Worm (Caenorhabditis elegans) whole organism, young adult: ENCODE results near the gene pnc-1.
A peak's percentile ranks its signal among the peaks of the same experiment; 100 is the strongest.

Experiments
- B0261.1 ChIP-seq: sonication (generic microtip); optimal IDR thresholded peaks from 2 replicates; lab custom pipeline; 2016; ENCODE audit warnings: mild to moderate bottlenecking, missing genetic modification characterization, moderate library complexity, missing compliant biosample characterization
- D2030.7 ChIP-seq: fragments of 200-800 bp; sonication (Bioruptor generic); IDR thresholded peaks from 2 replicates; pipeline ENCODE4 v1.3.6; 2022; ENCODE audit warnings: missing genetic modification reagents, missing genetic modification characterization, missing compliant biosample characterization
- F57C9.4 ChIP-seq: sonication (generic microtip); optimal IDR thresholded peaks from 2 replicates; lab custom pipeline; 2017; ENCODE audit warnings: mild to moderate bottlenecking, missing genetic modification characterization, missing compliant biosample characterization
- T26A5.8 ChIP-seq: sonication (generic microtip); optimal IDR thresholded peaks from 2 replicates; lab custom pipeline; 2016; ENCODE audit warnings: missing genetic modification characterization, missing compliant biosample characterization
- Y53F4B.3 ChIP-seq: fragments of 200-800 bp; sonication (Bioruptor generic); IDR thresholded peaks from 2 replicates; pipeline ENCODE4 v1.3.6; 2022; ENCODE audit warnings: missing genetic modification reagents, missing genetic modification characterization, missing compliant biosample characterization
- Y56A3A.18 ChIP-seq: fragments of 200-800 bp; sonication (Bioruptor generic); IDR thresholded peaks from 2 replicates; pipeline ENCODE4 v1.3.6; 2022; ENCODE audit warnings: missing genetic modification reagents, missing genetic modification characterization, missing compliant biosample characterization
- atf-7 ChIP-seq: sonication (generic microtip); optimal IDR thresholded peaks from 2 replicates; lab custom pipeline; 2017; ENCODE audit warnings: mild to moderate bottlenecking, missing genetic modification characterization, missing compliant biosample characterization
- attf-3 ChIP-seq: fragments of 200-800 bp; sonication (Bioruptor generic); conservative IDR thresholded peaks from 2 replicates; pipeline ENCODE4 v1.3.6; 2022; ENCODE audit warnings: missing genetic modification reagents, missing genetic modification characterization, missing compliant biosample characterization
- attf-6 ChIP-seq: fragments of 200-800 bp; sonication (Bioruptor generic); IDR thresholded peaks from 2 replicates; pipeline ENCODE4 v1.3.6; 2022; ENCODE audit warnings: missing genetic modification reagents, missing genetic modification characterization, missing compliant biosample characterization
- bed-2 ChIP-seq: fragments of 200-800 bp; sonication (Bioruptor generic); IDR thresholded peaks from 2 replicates; pipeline ENCODE4 v1.3.6; 2022; ENCODE audit warnings: missing genetic modification reagents, missing genetic modification characterization, missing compliant biosample characterization
- ccch-3 ChIP-seq: fragments of 200-800 bp; sonication (Bioruptor generic); optimal IDR thresholded peaks from 2 replicates; lab custom pipeline; 2018; ENCODE audit warnings: mild to moderate bottlenecking, missing genetic modification characterization, missing compliant biosample characterization
- cebp-2 ChIP-seq: fragments of 200-800 bp; sonication (Bioruptor generic); IDR thresholded peaks from 2 replicates; pipeline ENCODE4 v1.3.6; 2022; ENCODE audit warnings: missing genetic modification characterization, missing compliant biosample characterization
- ceh-100 ChIP-seq: fragments of 200-800 bp; sonication (Bioruptor generic); IDR thresholded peaks from 2 replicates; pipeline ENCODE4 v1.3.6; 2022; ENCODE audit warnings: missing genetic modification reagents, missing genetic modification characterization, missing compliant biosample characterization
- ceh-79 ChIP-seq: sonication (generic microtip); optimal IDR thresholded peaks from 2 replicates; lab custom pipeline; 2017; ENCODE audit warnings: mild to moderate bottlenecking, missing genetic modification characterization, missing compliant biosample characterization
- chd-7 ChIP-seq: sonication (generic microtip); optimal IDR thresholded peaks from 2 replicates; lab custom pipeline; 2016; ENCODE audit warnings: mild to moderate bottlenecking, missing genetic modification characterization, moderate library complexity, missing compliant biosample characterization
- die-1 ChIP-seq: sonication (generic microtip); optimal IDR thresholded peaks from 2 replicates; lab custom pipeline; 2016; ENCODE audit warnings: missing genotype, mild to moderate bottlenecking, missing genetic modification characterization, missing compliant biosample characterization
- egl-18 ChIP-seq: fragments of 200-800 bp; sonication (Bioruptor generic); IDR thresholded peaks from 2 replicates; pipeline ENCODE4 v1.3.6; 2022; ENCODE audit warnings: missing genetic modification reagents, missing genetic modification characterization, missing compliant biosample characterization
- him-1 ChIP-seq: sonication (generic microtip); optimal IDR thresholded peaks from 2 replicates; lab custom pipeline; 2016; ENCODE audit warnings: missing genotype, missing genetic modification reagents, missing genetic modification characterization, missing compliant biosample characterization
- hlh-12 ChIP-seq: sonication (generic microtip); optimal IDR thresholded peaks from 2 replicates; lab custom pipeline; 2016; ENCODE audit warnings: missing genetic modification characterization, missing compliant biosample characterization
- hrde-1 ChIP-seq: sonication (generic microtip); optimal IDR thresholded peaks from 2 replicates; lab custom pipeline; 2016; ENCODE audit warnings: missing genetic modification characterization, mild to moderate bottlenecking, missing compliant biosample characterization, moderate library complexity, missing genotype, missing genetic modification reagents, borderline replicate concordance
- lag-1 ChIP-seq: fragments of 200-800 bp; sonication (Bioruptor generic); IDR thresholded peaks from 2 replicates; pipeline ENCODE4 v1.3.6; 2022; ENCODE audit warnings: missing genetic modification reagents, missing genetic modification characterization, missing compliant biosample characterization
- lin-40 ChIP-seq: sonication (generic microtip); optimal IDR thresholded peaks from 2 replicates; lab custom pipeline; 2016; ENCODE audit warnings: missing genetic modification characterization, mild to moderate bottlenecking, missing compliant biosample characterization, missing genotype, missing genetic modification reagents
- lir-1 ChIP-seq: fragments of 200-800 bp; sonication (Bioruptor generic); conservative IDR thresholded peaks from 2 replicates; pipeline ENCODE4 v1.3.6; 2022; ENCODE audit warnings: missing genetic modification reagents, missing genetic modification characterization, missing compliant biosample characterization
- lsl-1 ChIP-seq: fragments of 200-800 bp; sonication (Bioruptor generic); optimal IDR thresholded peaks from 2 replicates; lab custom pipeline; 2018; ENCODE audit warnings: mild to moderate bottlenecking, missing genetic modification characterization, moderate library complexity, missing compliant biosample characterization
- madf-8 ChIP-seq: fragments of 200-800 bp; sonication (Bioruptor generic); conservative IDR thresholded peaks from 2 replicates; pipeline ENCODE4 v1.3.6; 2022; ENCODE audit warnings: missing genetic modification reagents, missing genetic modification characterization, missing compliant biosample characterization
- mel-28 ChIP-seq: sonication (generic microtip); optimal IDR thresholded peaks from 2 replicates; lab custom pipeline; 2016; ENCODE audit warnings: borderline replicate concordance, mild to moderate bottlenecking, missing genetic modification characterization, missing compliant biosample characterization
- mes-4 ChIP-seq: sonication (generic microtip); optimal IDR thresholded peaks from 2 replicates; lab custom pipeline; 2016; ENCODE audit warnings: missing genotype, missing genetic modification characterization, missing compliant biosample characterization
- nfya-1 ChIP-seq: sonication (generic microtip); optimal IDR thresholded peaks from 2 replicates; lab custom pipeline; 2017; ENCODE audit warnings: antibody characterized with exemption, missing compliant biosample characterization, missing genetic modification characterization, borderline replicate concordance; ENCODE audit not compliant: insufficient read depth
- nhr-120 ChIP-seq: fragments of 200-800 bp; sonication (Bioruptor generic); IDR thresholded peaks from 2 replicates; pipeline ENCODE4 v1.3.6; 2022; ENCODE audit warnings: missing genetic modification characterization, missing compliant biosample characterization
- nhr-80 ChIP-seq: sonication (generic microtip); optimal IDR thresholded peaks from 2 replicates; lab custom pipeline; 2016; ENCODE audit warnings: missing genetic modification characterization, missing compliant biosample characterization
- pbrm-1 ChIP-seq: fragments of 200-800 bp; sonication (Bioruptor generic); IDR thresholded peaks from 2 replicates; pipeline ENCODE4 v1.3.6; 2022; ENCODE audit warnings: missing genetic modification reagents, missing genetic modification characterization, missing compliant biosample characterization
- pha-4 ChIP-seq: fragments of 150-350 bp; sonication (generic microtip); optimal IDR thresholded peaks from 2 replicates; lab custom pipeline; 2014; ENCODE audit warnings: missing biosample characterization, missing genetic modification reagents, missing genetic modification characterization
- rcor-1 ChIP-seq: fragments of 200-800 bp; sonication (Bioruptor generic); IDR thresholded peaks from 2 replicates; pipeline ENCODE4 v1.3.6; 2022; ENCODE audit warnings: missing genetic modification reagents, missing genetic modification characterization, missing compliant biosample characterization
- rpc-1 ChIP-seq, 2 experiments: fragments of 150-350 bp in 1 of 2; sonication (generic microtip) in 1 of 2; optimal IDR thresholded peaks; 2 replicates each; lab custom pipeline; 2014 to 2018; ENCODE audit warnings: missing biosample characterization in 1 of 2, missing genetic modification characterization in 1 of 2, missing genetic modification reagents in 1 of 2, missing genotype in 1 of 2
- snpc-4 ChIP-seq, 5 experiments: fragments of 150-350 bp in 1 of 5; sonication (generic microtip) in 4 of 5; optimal IDR thresholded peaks; 2 replicates each; lab custom pipeline; 2014 to 2018; ENCODE audit warnings: missing genetic modification characterization in 5 of 5, missing biosample characterization in 3 of 5, antibody characterized with exemption in 2 of 5, mild to moderate bottlenecking in 2 of 5, missing compliant biosample characterization in 2 of 5, missing genotype in 2 of 5, moderate library complexity in 2 of 5, missing genetic modification reagents in 1 of 5
- sptf-2 ChIP-seq: fragments of 200-800 bp; sonication (Bioruptor generic); optimal IDR thresholded peaks from 2 replicates; lab custom pipeline; 2018; ENCODE audit warnings: mild to moderate bottlenecking, missing genetic modification characterization, missing compliant biosample characterization
- tbp1 ChIP-seq: fragments of 200-800 bp; sonication (Bioruptor generic); optimal IDR thresholded peaks from 2 replicates; lab custom pipeline; 2018; ENCODE audit warnings: mild to moderate bottlenecking, missing genetic modification characterization, missing compliant biosample characterization
- xnd-1 ChIP-seq: sonication (generic microtip); optimal IDR thresholded peaks from 2 replicates; lab custom pipeline; 2016; ENCODE audit warnings: missing genotype, missing genetic modification reagents, missing genetic modification characterization, missing compliant biosample characterization
- zfh-2 ChIP-seq: fragments of 200-800 bp; sonication (Bioruptor generic); conservative IDR thresholded peaks from 2 replicates; pipeline ENCODE4 v1.3.6; 2022; ENCODE audit warnings: missing genetic modification reagents, missing genetic modification characterization, missing compliant biosample characterization
- zim-3 ChIP-seq: sonication (generic microtip); optimal IDR thresholded peaks from 2 replicates; lab custom pipeline; 2017; ENCODE audit warnings: mild to moderate bottlenecking, missing genetic modification characterization, moderate library complexity, missing compliant biosample characterization
- ztf-22 ChIP-seq: fragments of 200-800 bp; sonication (Bioruptor generic); optimal IDR thresholded peaks from 2 replicates; lab custom pipeline; 2018; ENCODE audit warnings: mild to moderate bottlenecking, missing genetic modification characterization, moderate library complexity, missing compliant biosample characterization
- ztf-25 ChIP-seq: fragments of 200-800 bp; sonication (Bioruptor generic); IDR thresholded peaks from 2 replicates; pipeline ENCODE4 v1.3.6; 2022; ENCODE audit warnings: missing genetic modification reagents, missing genetic modification characterization, missing compliant biosample characterization

The pnc-1 gene

ce11 chrIV:143807-144371 is 40.4 kb upstream of the pnc-1 start (continued):
- TF ChIP-seq T26A5.8 (tag; lab: Kevin White, UChicago) (no peak), lag-1 (GFP tag; lab: Robert Waterston, UW) (no peak), Y56A3A.18 (GFP tag; lab: Robert Waterston, UW) (0 out of 2 replicates have a peak, but pooled peaks have one; percentile 54)

ce11 chrIV:147819-148218 is 36.5 kb upstream of the pnc-1 start, which contains the start of gene col-99:
col-99 (minus strand) TSS chrIV:147919.
- TF ChIP-seq B0261.1 (tag; lab: Kevin White, UChicago) (no peak), zfh-2 (peak; percentile 48; the same call in 1 of the 2 replicates), attf-3 (peak; percentile 46; the same call in 1 of the 2 replicates)

DNA sequence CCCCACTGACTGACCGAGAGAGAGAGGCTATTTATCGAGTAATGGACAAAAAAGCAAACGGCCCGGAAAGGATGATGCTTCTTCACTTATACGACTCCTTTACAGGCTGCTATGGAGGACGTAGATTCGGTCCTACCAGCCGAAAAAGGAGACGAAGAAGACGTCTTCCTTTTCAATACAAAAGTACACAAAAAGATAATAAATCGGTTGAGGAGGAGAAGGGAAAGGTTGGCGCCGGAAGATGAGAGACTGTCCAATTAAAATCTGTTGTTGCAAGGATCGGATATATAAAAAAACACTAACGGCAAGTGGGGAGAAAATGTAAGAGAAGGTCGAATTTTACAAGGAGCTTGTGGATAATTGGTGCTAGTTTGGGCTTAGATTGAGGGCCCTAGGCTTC is 35.5 kb upstream of the pnc-1 start:
- TF ChIP-seq chd-7 (tag; lab: Kevin White, UChicago) (no peak), ceh-79 (tag; lab: Kevin White, UChicago) (no peak), xnd-1 (tag; lab: Kevin White, UChicago) (no peak), nhr-120 (GFP tag; lab: Robert Waterston, UW) (no peak), zim-3 (tag; lab: Kevin White, UChicago) (no peak), cebp-2 (GFP tag; lab: Robert Waterston, UW) (no peak), lin-40 (no peak), ccch-3 (GFP tag; lab: Kevin White, UChicago) (no peak), pha-4 (tag; lab: Kevin White, UChicago) (no peak), rcor-1 (no peak), atf-7 (tag; lab: Kevin White, UChicago) (no peak), rpc-1 (optimal IDR thresholded peaks at IDR 0.05; lab: Kevin White, UChicago) (no peak), rpc-1 (tag; optimal IDR thresholded peaks at IDR 0.05; lab: Kevin White, UChicago) (no peak), ztf-22 (GFP tag; lab: Kevin White, UChicago) (no peak), bed-2 (GFP tag; lab: Robert Waterston, UW) (no peak), him-1 (tag; lab: Kevin White, UChicago) (no peak), nhr-80 (tag; lab: Kevin White, UChicago) (no peak), attf-6 (GFP tag; lab: Robert Waterston, UW) (no peak), madf-8 (no peak), egl-18 (GFP tag; lab: Robert Waterston, UW) (no peak), mel-28 (no peak)

- TF ChIP-seq hlh-12 (tag; lab: Kevin White, UChicago) (no peak), Y53F4B.3 (no peak), lsl-1 (GFP tag; lab: Kevin White, UChicago) (no peak), snpc-4 (GFP tag; optimal IDR thresholded peaks at IDR 0.05; lab: Kevin White, UChicago) (no peak), snpc-4 (tag; optimal IDR thresholded peaks at IDR 0.05; lab: Kevin White, UChicago) (no peak), lir-1 (GFP tag; lab: Robert Waterston, UW) (no peak), die-1 (no peak), D2030.7 (GFP tag; lab: Robert Waterston, UW) (no peak), nfya-1 (no peak), hrde-1 (tag; lab: Kevin White, UChicago) (no peak), F57C9.4 (tag; lab: Kevin White, UChicago) (no peak), sptf-2 (GFP tag; lab: Kevin White, UChicago) (no peak), ceh-100 (GFP tag; lab: Robert Waterston, UW) (no peak), tbp1 (GFP tag; lab: Kevin White, UChicago) (no peak), xnd-1 (tag; lab: Kevin White, UChicago) (no peak), ztf-25 (GFP tag; lab: Robert Waterston, UW) (no peak), mes-4 (no peak), pbrm-1 (no peak)
Measured at ce11 chrIV:149794-150193, 34.5 kb upstream of the pnc-1 start.
